Fruit fly (Drosophila melanogaster) whole organism: ENCODE measurements around the gene Gr5a.

Source experiments
- CG8478 ChIP-seq: fragments of >200 bp; optimal IDR thresholded peaks from 2 replicates; lab custom pipeline; 2018; ENCODE audit warnings: inconsistent platforms
- Dll ChIP-seq: fragments of >200 bp; optimal IDR thresholded peaks from 2 replicates; lab custom pipeline; 2017
- EcR ChIP-seq, 2 experiments: fragments of >200 bp; optimal IDR thresholded peaks; 2 replicates each; lab custom pipeline; 2017; ENCODE audit warnings: missing biosample characterization in 2 of 2, missing genetic modification characterization in 2 of 2, missing genetic modification reagents in 2 of 2
- pan ChIP-seq: fragments of >200 bp; optimal IDR thresholded peaks from 2 replicates; lab custom pipeline; 2017
- psq ChIP-seq: fragments of >200 bp; optimal IDR thresholded peaks from 2 replicates; lab custom pipeline; 2017
- usp ChIP-seq: fragments of >200 bp; optimal IDR thresholded peaks from 2 replicates; lab custom pipeline; 2017; ENCODE audit warnings: missing biosample characterization, missing genetic modification characterization, mixed read lengths

The Gr5a gene

dm6 chrX:5717741-5718475 is 37.5 kb downstream of the Gr5a start, which contains the start of gene CG33080:
TSS of gene CG33080 (minus strand) at chrX:5717778.
- TF ChIP-seq pan (lab: Kevin White, UChicago): no peak
- no peak for TF ChIP-seq EcR (GFP tag; optimal IDR thresholded peaks at IDR 0.05; lab: Kevin White, UChicago)
- no peak for TF ChIP-seq usp (GFP tag; lab: Kevin White, UChicago)
- no peak for TF ChIP-seq Dll (lab: Kevin White, UChicago)
- TF ChIP-seq psq (lab: Kevin White, UChicago): no peak
- no peak for TF ChIP-seq CG8478

- TF ChIP-seq EcR (GFP tag; optimal IDR thresholded peaks at IDR 0.05; lab: Kevin White, UChicago) (no peak), Dll (lab: Kevin White, UChicago) (no peak), psq (lab: Kevin White, UChicago) (no peak), CG8478 (no peak), usp (GFP tag; lab: Kevin White, UChicago) (no peak), pan (lab: Kevin White, UChicago) (no peak)
Measured at dm6 chrX:5718476-5719012, 38.1 kb downstream of the Gr5a start.

- TF ChIP-seq pan (lab: Kevin White, UChicago): no peak
- TF ChIP-seq psq (lab: Kevin White, UChicago): no peak
- no peak for TF ChIP-seq usp (GFP tag; lab: Kevin White, UChicago)
Measured at dm6 chrX:5723577-5723976, 43.2 kb downstream of the Gr5a start.

dm6 chrX:5724151-5724699 is 43.8 kb downstream of the Gr5a start:
- no peak for TF ChIP-seq Dll (lab: Kevin White, UChicago)
- TF ChIP-seq usp (GFP tag; lab: Kevin White, UChicago): no peak
- TF ChIP-seq EcR (GFP tag; optimal IDR thresholded peaks at IDR 0.05; lab: Kevin White, UChicago): no peak
- TF ChIP-seq psq (lab: Kevin White, UChicago): no peak
- no peak for TF ChIP-seq pan (lab: Kevin White, UChicago)
- TF ChIP-seq CG8478: no peak

dm6 chrX:5724744-5725185 is 44.3 kb downstream of the Gr5a start:
- TF ChIP-seq CG8478: no peak
- TF ChIP-seq usp (GFP tag; lab: Kevin White, UChicago): no peak
- no peak for TF ChIP-seq Dll (lab: Kevin White, UChicago)
- no peak for TF ChIP-seq EcR (GFP tag; optimal IDR thresholded peaks at IDR 0.05; lab: Kevin White, UChicago)
- TF ChIP-seq psq (lab: Kevin White, UChicago): no peak
- no peak for TF ChIP-seq pan (lab: Kevin White, UChicago)
